Fruit fly (Drosophila melanogaster): ENCODE data around the gene Kots.

Gene Kots

DNA sequence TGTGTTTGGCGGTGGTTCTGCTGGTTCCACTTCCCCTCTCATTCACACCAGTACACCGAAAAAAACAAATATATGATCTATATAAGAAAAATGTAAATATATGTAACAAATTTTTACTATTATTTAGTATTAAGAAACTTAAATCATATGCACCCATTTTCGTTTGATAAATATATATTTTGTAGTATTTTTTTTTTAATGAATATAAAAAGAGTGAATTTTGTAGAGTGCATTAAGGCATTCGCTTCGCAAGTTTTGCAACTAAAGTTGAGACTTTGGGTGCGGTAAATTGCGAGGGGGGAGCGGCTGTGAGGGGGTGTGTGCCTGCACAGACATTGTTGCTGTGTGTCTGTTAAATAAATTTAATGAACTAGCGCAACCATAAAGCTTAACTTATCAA is 43.6 kb upstream of the Kots start (continued):
- no peak for TF ChIP-seq CG6254 (GFP tag; optimal IDR thresholded peaks at IDR 0.05)
- no peak for TF ChIP-seq sqz (GFP tag; optimal IDR thresholded peaks at IDR 0.05)
- TF ChIP-seq Bteb2 (GFP tag; optimal IDR thresholded peaks at IDR 0.05), result no peak
- TF ChIP-seq CG4360 (GFP tag; IDR thresholded peaks at IDR 0.05), result no peak
- TF ChIP-seq sd (tag; optimal IDR thresholded peaks at IDR 0.05), result no peak
- TF ChIP-seq CG15011 (GFP tag; optimal IDR thresholded peaks at IDR 0.05), result no peak
- TF ChIP-seq CG15269 (tag; optimal IDR thresholded peaks at IDR 0.05), result no peak
- no peak for TF ChIP-seq CG14667 (GFP tag; IDR thresholded peaks at IDR 0.05)
- TF ChIP-seq Ptx1 (GFP tag; IDR thresholded peaks at IDR 0.05), result peak; percentile 36; the same call in 1 of the 2 replicates
- 0 out of 2 replicates have a peak, but pooled peaks have one; percentile 21 for TF ChIP-seq CG6689 (GFP tag; IDR thresholded peaks at IDR 0.05)
- TF ChIP-seq CG32767 (GFP tag; IDR thresholded peaks at IDR 0.05), result 0 out of 2 replicates have a peak, but pooled peaks have one; percentile 27
- TF ChIP-seq CG17359 (tag; optimal IDR thresholded peaks at IDR 0.05), result peak; percentile 37
- no peak for TF ChIP-seq CG11560 (tag; IDR thresholded peaks at IDR 0.05)
- TF ChIP-seq bab2 (GFP tag; optimal IDR thresholded peaks at IDR 0.05), result no peak
- no peak for TF ChIP-seq CG10543 (GFP tag; optimal IDR thresholded peaks at IDR 0.05)
- no peak for TF ChIP-seq CG4854 (GFP tag; optimal IDR thresholded peaks at IDR 0.05)
- peak; percentile 25 for TF ChIP-seq gsb-n (tag; optimal IDR thresholded peaks at IDR 0.05)
- no peak for TF ChIP-seq Sry-δ (GFP tag; optimal IDR thresholded peaks at IDR 0.05)
- TF ChIP-seq corto (GFP tag; optimal IDR thresholded peaks at IDR 0.05), result no peak
- TF ChIP-seq dmrt99B (tag; optimal IDR thresholded peaks at IDR 0.05), result peak; percentile 24
- no peak for TF ChIP-seq pita (GFP tag; optimal IDR thresholded peaks at IDR 0.05)
- peak; percentile 38; the same call in 1 of the 3 replicates for TF ChIP-seq row (GFP tag; IDR thresholded peaks at IDR 0.05)
- peak; percentile 20 for TF ChIP-seq fd96Cb (tag; optimal IDR thresholded peaks at IDR 0.05)
- TF ChIP-seq Ada2b (GFP tag; IDR thresholded peaks at IDR 0.05), result 0 out of 2 replicates have a peak, but pooled peaks have one; percentile 15
- TF ChIP-seq sr (GFP tag; IDR thresholded peaks at IDR 0.05), result no peak
- no peak for TF ChIP-seq pum (GFP tag; optimal IDR thresholded peaks at IDR 0.05)
- no peak for TF ChIP-seq grn (GFP tag; optimal IDR thresholded peaks at IDR 0.05)
- TF ChIP-seq D (optimal IDR thresholded peaks at IDR 0.05), result no peak
- TF ChIP-seq D (GFP tag; optimal IDR thresholded peaks at IDR 0.05), result peak; percentile 48
- TF ChIP-seq dysf (GFP tag; IDR thresholded peaks at IDR 0.05), result no peak
- no peak for TF ChIP-seq Dip3 (GFP tag; optimal IDR thresholded peaks at IDR 0.05)
- TF ChIP-seq gcm (GFP tag; optimal IDR thresholded peaks at IDR 0.05), result peak; percentile 20
- peak; percentile 5 for TF ChIP-seq Oli (tag; optimal IDR thresholded peaks at IDR 0.05)
- TF ChIP-seq phol (tag; optimal IDR thresholded peaks at IDR 0.05), result peak; percentile 14
- peak; percentile 41; the same call in 1 of the 2 replicates for TF ChIP-seq Nf-YA (GFP tag; IDR thresholded peaks at IDR 0.05)
- TF ChIP-seq sima (GFP tag; optimal IDR thresholded peaks at IDR 0.05), result no peak
- no peak for TF ChIP-seq CG9932 (GFP tag; IDR thresholded peaks at IDR 0.05)
- TF ChIP-seq CG2120 (GFP tag; optimal IDR thresholded peaks at IDR 0.05), result no peak
- TF ChIP-seq chif (GFP tag; optimal IDR thresholded peaks at IDR 0.05), result no peak
- no peak for TF ChIP-seq CG13296 (GFP tag; optimal IDR thresholded peaks at IDR 0.05)
- no peak for TF ChIP-seq aop (GFP tag; IDR thresholded peaks at IDR 0.05)
- no peak for TF ChIP-seq CG4730 (GFP tag; IDR thresholded peaks at IDR 0.05)
- TF ChIP-seq CG10267 (tag; optimal IDR thresholded peaks at IDR 0.05), result peak; percentile 45
- TF ChIP-seq Max (GFP tag; optimal IDR thresholded peaks at IDR 0.05), result no peak
- TF ChIP-seq cato (GFP tag; optimal IDR thresholded peaks at IDR 0.05; ENCODE audit: borderline replicate concordance), result no peak
- TF ChIP-seq H15 (GFP tag; IDR thresholded peaks at IDR 0.05), result no peak
- no peak for TF ChIP-seq Ets65A (GFP tag)
- no peak for TF ChIP-seq H2.0 (GFP tag; IDR thresholded peaks at IDR 0.05)
- no peak for TF ChIP-seq stwl (tag; optimal IDR thresholded peaks at IDR 0.05)
- no peak for TF ChIP-seq Deaf1 (tag; optimal IDR thresholded peaks at IDR 0.05)
- peak; percentile 87 for TF ChIP-seq nom (GFP tag; optimal IDR thresholded peaks at IDR 0.05)
- TF ChIP-seq lola (GFP tag; optimal IDR thresholded peaks at IDR 0.05), result no peak
